Fruit fly (Drosophila melanogaster) whole organism, adult: ENCODE results near the gene SelG.

Source experiments
- CG5204 ChIP-seq: fragments of 200-800 bp; sonication (Bioruptor generic); optimal IDR thresholded peaks from 2 replicates; lab custom pipeline; 2016; ENCODE audit warnings: missing biosample characterization, missing genetic modification characterization
- Crg-1 ChIP-seq: fragments of 200-800 bp; sonication (Bioruptor generic); optimal IDR thresholded peaks from 2 replicates; lab custom pipeline; 2016; ENCODE audit warnings: missing biosample characterization, missing genetic modification characterization
- bab1 ChIP-seq: fragments of 200-800 bp; sonication (Bioruptor generic); optimal IDR thresholded peaks from 3 replicates; lab custom pipeline; 2019; ENCODE audit warnings: missing biosample characterization, mild to moderate bottlenecking, missing genetic modification characterization, moderate library complexity

DNA sequence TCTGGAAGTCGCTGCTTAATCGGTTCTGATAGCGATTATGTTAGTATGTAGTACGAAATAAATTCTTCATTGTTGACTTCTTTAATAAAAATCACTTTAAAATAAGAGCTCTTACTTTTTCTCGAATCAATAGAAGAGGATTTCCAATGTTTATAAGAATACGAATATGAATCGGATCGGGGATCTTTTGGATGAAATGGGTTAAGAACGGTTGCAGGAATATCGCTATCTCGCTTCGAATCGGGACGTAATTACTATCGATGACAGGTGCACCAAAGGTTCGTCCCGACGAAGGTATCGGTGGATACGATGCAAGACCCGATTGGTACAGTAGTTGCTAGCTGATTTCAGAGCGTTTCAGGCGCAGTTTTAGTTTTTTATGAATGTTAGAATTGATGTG, 6.6 kb downstream of the SelG start, which contains the start of gene wisp:
- TF ChIP-seq bab1 (no peak), Crg-1 (GFP tag; lab: Kevin White, UChicago) (no peak), CG5204 (GFP tag; lab: Kevin White, UChicago) (no peak)
